Fruit fly (Drosophila melanogaster): ENCODE measurements around the gene CG7275.

DNA sequence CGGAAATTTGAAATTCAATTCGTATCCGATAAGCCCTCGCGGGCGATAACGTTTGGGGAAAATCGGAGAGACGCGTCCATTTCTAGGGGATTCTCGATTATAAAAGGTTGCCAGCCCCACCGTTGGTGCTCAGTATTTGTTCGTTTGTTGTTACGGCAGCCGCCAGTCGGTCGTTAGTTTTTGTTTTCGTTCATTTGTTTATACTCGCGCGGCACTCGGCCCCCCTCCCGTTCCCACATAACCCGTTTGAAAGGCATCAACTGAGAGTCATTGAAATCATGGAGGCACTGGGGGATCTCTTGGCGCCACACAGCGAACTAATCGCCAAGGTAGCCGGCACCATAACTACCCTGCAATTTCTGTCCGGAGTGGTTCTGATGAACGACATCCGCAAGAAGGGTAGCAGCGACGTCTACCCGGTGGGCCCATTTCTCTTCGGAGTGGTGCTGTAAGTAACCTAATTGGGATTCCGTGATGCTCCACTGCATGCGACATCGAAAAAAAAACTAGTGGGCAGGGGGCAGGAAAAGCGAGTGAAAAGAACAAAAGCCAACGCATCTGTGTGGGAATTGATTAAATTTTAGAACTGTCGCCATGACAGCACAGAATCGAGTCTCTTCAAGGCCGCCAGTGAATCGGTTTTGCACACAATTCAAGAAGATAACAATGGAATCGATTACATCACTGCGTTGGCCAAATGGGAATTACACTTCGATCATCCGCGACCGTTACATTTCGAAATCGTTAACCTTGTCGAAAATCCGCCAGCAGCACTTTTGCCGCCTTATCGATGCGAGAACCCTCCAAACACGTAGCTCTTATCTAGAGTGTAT, 2.3 kb downstream of the CG7275 start, which contains the start of gene CG7272:
- no peak for TF ChIP-seq CG8478 (optimal IDR thresholded peaks at IDR 0.05)
- TF ChIP-seq CTCF (optimal IDR thresholded peaks at IDR 0.05), result no peak
